Worm (Caenorhabditis elegans) whole organism, midembryonic: ENCODE data around the gene etc-1.

Experiments
- T22C8.4 ChIP-seq: fragments of 200-800 bp; sonication (Bioruptor generic); IDR thresholded peaks from 2 replicates; pipeline ENCODE4 v1.3.6; 2022; ENCODE audit warnings: missing genetic modification characterization, missing compliant biosample characterization
- cog-1 ChIP-seq: sonication (generic microtip); optimal IDR thresholded peaks from 2 replicates; lab custom pipeline; 2016; ENCODE audit warnings: missing genetic modification characterization, missing compliant biosample characterization
- flt-1 ChIP-seq: fragments of 200-800 bp; sonication (Bioruptor generic); IDR thresholded peaks from 2 replicates; pipeline ENCODE4 v1.3.6; 2022; ENCODE audit warnings: missing genetic modification characterization, missing compliant biosample characterization
- klf-2 ChIP-seq: fragments of 200-800 bp; sonication (Bioruptor generic); conservative IDR thresholded peaks from 2 replicates; pipeline ENCODE4 v1.3.6; 2022; ENCODE audit warnings: missing genetic modification reagents, missing genetic modification characterization, missing compliant biosample characterization
- med-1 ChIP-seq: sonication (generic microtip); optimal IDR thresholded peaks from 2 replicates; lab custom pipeline; 2017; ENCODE audit warnings: missing genetic modification characterization, mild to moderate bottlenecking, missing compliant biosample characterization, antibody characterized with exemption, missing genetic modification reagents; ENCODE audit not compliant: insufficient read depth
- ref-1 ChIP-seq: fragments of 200-800 bp; sonication (Bioruptor generic); conservative IDR thresholded peaks from 2 replicates; pipeline ENCODE4 v1.3.6; 2022; ENCODE audit warnings: missing genetic modification reagents, missing genetic modification characterization, missing compliant biosample characterization
- tab-1 ChIP-seq: fragments of 200-800 bp; sonication (Bioruptor generic); IDR thresholded peaks from 2 replicates; pipeline ENCODE4 v1.3.6; 2022; ENCODE audit warnings: missing genetic modification characterization, missing compliant biosample characterization
- ztf-23 ChIP-seq: fragments of 200-800 bp; sonication (Bioruptor generic); IDR thresholded peaks from 2 replicates; pipeline ENCODE4 v1.3.6; 2022; ENCODE audit warnings: missing genetic modification reagents, missing genetic modification characterization, missing compliant biosample characterization
- ztf-29 ChIP-seq: fragments of 200-800 bp; sonication (Bioruptor generic); IDR thresholded peaks from 2 replicates; pipeline ENCODE4 v1.3.6; 2022; ENCODE audit warnings: missing genetic modification reagents, missing genetic modification characterization, missing compliant biosample characterization

DNA sequence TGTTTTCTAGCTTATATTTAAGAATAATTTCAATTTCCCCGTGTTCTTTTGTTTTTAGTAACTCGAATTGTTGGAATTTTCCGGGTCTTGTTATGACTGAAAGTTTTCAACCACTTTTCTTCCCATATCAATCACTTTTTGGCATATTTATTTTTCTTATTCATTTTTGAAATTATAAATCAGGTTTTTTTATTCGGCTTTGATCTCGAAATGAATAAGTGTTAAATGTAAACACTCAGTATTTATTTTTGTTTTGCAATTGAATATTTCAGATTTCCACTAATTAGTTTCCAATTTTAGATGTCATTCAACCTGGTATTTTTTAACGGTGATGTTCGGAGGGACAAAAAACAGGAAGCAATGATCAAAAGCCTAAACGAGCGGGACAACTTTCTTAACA lies at the start of gene etc-1:
- TF ChIP-seq T22C8.4 (no peak), tab-1 (GFP tag; lab: Robert Waterston, UW) (no peak), cog-1 (tag; lab: Kevin White, UChicago) (no peak), med-1 (GFP tag; lab: Kevin White, UChicago) (no peak), flt-1 (GFP tag; lab: Robert Waterston, UW) (no peak), ztf-29 (GFP tag; lab: Robert Waterston, UW) (no peak), ztf-23 (GFP tag; lab: Robert Waterston, UW) (no peak), ref-1 (GFP tag; lab: Robert Waterston, UW) (no peak), klf-2 (GFP tag; lab: Robert Waterston, UW) (no peak)
